Fruit fly (Drosophila melanogaster): Measurements from ENCODE around the gene CG13084.
A peak's percentile ranks its signal among the peaks of the same experiment; 100 is the strongest.

The CG13084 gene

DNA sequence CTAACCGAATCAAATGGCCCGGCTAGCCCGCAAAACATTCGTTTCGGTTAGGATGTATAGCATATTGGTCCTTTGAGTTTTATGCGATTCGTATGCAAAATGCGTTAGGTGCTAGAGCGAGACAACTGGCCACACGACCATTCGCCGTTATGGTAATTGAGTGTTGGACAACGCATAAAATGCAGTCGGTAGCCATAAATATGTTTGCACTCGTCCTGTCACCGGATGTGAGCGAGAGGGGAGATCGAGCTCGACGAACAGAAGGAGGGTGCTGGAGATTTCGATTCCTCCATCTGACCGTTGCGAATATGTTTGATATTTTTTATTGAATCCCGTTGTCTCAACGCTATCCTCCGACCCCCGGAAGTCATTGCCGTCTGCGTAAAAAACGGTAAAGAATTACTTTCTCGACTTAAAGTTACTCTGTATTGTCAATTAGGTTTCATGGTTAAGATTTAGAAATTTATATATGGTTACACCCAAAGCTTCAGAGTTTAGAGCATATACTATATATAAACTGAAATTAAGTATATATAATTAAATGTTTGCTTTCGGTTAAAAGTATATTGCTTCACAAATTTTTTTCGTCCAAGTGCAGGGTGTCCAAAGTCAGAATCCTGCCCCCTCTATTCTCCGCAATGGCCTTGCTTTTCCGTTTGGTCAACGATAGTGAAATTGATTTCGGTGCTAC lies 26.7 kb upstream of the CG13084 start:
- no peak for TF ChIP-seq noc (tag; optimal IDR thresholded peaks at IDR 0.05)

DNA sequence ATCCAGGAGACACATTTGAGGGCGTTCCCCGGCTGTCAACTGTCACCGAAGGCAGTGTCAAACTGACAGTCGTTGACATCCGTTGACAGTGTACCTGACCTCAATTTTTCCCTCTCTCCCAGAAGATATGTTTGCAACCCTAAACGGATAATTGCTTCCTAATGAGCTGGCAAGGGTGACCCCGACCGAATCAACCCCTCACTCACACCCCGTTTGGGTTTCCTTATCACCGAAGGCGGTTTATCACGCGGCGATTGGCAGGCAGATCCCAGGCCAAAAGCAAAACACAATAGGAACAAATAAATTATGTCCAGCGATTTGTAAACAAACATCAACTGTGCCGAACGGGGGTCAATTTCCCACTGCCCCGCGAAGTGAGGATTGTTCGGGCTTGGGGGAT lies 25.3 kb upstream of the CG13084 start:
- TF ChIP-seq noc (tag; optimal IDR thresholded peaks at IDR 0.05): no peak

DNA sequence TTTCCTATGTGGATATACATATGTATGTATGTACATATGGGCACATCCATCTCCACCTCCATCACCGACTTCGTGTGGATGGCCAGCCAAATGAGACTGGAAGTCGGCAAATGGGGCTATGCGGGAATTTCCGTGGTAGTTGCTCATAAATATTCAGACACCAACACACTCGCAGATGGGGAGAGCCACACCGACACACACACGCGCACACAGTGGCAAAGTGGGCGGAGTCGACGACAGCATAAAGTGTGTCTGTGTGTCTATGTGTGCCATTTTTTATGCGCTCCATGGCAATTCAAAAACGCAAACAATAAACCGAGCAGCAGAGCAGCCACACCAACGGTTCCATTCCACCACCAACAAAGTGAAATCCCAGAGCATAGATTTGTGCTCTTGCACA lies 21.8 kb upstream of the CG13084 start:
- no peak for TF ChIP-seq noc (tag; optimal IDR thresholded peaks at IDR 0.05)

DNA sequence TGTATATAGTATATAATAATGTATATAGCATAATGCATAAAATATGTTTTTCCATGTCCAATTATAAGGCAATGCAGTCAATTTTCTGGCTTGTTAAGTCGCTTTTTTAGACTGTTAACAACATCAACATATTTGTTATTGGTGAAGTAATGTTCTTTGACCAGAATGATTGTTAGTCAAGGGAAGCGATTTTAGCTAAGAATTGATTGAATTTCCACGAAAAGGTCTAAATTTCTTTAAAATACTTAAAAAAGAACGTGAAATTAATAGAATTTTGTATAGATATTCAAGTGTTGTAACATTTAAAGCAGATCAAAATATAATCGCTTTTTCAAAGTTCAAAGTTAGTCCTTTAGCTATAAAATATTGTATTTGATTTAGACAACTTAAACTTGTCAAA lies 21.3 kb upstream of the CG13084 start:
- TF ChIP-seq noc (tag; optimal IDR thresholded peaks at IDR 0.05): no peak

DNA sequence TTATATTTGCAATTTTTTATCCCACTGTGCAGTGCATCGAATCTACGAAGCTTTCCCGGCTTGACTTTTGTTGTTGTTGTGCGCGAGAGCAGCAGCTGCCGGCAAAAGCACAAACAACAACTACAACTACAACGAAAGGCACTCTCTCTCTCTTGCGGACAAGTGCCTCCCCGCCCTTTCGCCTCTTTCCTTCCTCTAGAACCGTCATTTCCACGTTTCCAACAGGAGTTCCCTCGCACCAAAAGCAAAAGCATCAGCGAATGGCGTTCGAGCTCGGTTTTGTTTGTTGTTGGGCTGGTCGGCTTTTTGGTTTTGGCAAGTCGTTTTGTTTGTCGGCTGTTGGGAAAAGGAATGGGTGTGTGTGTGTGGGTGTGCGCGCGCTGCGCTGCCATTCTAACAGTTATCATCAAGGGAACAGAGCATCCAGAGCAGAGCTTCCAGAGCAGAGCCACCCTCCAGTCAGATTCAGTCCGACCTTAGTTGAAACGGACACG lies 20.9 kb upstream of the CG13084 start, which contains the start of gene tj:
tj (plus strand) TSS at position 444 of the 494 bp plus-strand sequence.
- TF ChIP-seq noc (tag; optimal IDR thresholded peaks at IDR 0.05): no peak

DNA sequence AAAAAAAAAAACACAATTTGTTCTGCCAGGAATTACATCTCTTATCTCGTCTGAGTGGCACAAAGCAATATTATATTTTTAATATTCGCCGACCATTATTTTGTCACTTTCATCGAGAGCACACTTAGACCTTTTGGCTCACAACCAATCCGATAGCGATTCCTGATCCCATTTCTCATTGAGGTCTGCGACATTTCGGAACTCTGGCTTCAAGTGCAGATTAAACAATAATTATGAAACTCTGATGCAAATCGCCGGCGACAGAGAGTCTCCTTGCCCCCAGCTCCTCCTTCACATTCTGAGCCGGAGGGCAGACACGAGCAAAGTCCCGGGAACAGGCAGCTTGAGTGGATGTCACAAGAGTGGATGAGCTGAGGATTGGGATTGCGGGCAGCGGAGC lies 15.6 kb upstream of the CG13084 start:
- TF ChIP-seq noc (tag; optimal IDR thresholded peaks at IDR 0.05): no peak

DNA sequence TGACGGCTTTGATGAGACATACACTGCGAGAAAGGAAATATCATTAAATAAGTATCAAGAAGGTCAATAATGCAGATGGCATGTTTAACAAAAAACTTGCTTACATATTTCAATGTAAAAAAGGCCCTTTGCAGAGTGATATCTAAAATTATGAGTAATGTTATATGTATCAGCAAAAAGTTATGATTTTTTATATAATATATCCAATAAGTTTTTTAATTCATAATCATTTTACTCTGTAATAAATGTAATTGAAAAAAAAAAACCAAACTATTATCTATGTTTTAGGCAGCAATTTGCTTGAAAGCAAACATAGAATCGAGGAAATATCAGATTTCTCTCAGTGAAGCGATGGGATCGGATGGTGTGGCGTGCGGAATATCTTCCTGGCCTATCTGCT lies 15.0 kb upstream of the CG13084 start:
- TF ChIP-seq noc (tag; optimal IDR thresholded peaks at IDR 0.05): no peak

DNA sequence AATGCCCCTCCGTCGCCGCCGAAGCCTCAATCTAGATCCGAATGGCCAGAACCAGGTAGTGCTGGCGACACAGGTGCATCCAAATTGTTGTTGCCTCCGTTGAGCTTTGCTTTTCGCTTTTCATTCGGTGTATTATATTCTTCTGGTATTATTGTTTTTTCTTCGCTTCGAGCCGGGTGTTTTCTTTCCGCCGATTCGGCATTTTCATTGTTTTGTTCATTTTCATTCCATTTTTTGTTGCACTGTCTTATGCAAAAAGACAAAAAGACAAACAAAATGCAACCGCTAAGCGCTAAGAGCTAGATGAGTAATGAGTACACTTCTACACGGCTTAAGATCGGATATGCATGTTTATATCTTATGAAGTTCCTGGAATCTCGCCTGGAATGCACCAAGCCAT lies 12.5 kb upstream of the CG13084 start:
- TF ChIP-seq noc (tag; optimal IDR thresholded peaks at IDR 0.05): no peak

DNA sequence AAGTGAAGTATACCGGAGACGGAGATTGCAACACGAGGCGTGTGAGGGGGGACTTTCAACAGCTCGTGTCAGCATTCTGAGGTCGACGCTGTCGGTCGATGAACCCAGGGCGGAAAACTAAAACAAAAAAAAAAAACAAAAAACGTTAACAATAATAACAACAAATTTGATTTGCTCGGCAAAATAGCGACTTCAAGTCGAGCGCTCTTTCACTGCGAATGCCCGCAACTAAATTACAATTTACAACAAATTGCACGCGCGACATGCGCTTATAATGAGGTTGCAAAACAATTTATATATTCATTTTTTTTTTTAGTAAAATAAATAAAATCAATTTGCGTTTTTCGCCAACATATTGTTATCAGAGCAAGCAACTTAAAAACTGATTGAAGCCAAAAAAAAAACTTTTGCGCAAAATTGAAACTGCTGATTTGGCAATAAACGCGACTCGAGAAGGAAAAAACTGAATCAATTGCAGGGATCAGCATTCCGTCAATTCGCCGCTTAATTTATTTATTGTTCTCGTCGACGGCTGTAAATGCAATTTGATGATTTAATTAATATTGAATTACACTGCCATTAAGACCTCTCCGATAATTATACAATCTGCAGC lies 11.2 kb upstream of the CG13084 start:
- no peak for TF ChIP-seq noc (tag; optimal IDR thresholded peaks at IDR 0.05)

DNA sequence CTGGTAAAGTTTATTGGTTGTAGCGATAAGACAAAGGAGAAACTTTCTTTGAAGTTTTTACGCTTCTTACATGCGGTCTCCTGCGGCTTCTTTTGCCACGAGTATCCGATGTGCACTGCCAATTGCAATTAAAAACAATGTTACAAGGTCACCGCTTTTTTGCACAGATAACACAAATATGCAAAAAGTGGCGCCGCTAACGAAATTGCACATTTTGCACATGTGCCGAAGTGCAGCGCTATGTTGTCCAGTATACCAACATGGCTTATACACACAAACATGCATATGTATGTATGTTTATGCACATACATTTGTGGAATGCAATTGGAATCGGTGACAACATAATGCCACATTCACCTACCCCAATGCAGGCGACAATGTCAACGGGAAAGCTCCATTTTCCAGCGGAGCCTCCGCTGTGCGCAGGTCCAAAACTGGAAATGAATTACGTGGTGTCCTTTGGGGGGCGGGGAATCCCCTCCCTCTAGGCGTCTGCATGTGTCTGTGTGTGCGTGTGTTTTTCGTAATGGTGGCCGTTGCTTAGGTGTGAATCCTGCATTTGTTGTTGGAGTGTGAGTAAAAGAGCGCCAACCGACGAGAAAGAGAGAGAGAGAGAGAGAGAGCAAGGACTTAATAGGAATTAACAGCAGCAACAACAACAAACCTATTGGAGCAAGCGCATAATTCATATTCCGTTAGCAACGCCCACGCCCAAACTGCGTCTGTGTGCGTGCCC lies 5.3 kb upstream of the CG13084 start:
- no peak for TF ChIP-seq noc (tag; optimal IDR thresholded peaks at IDR 0.05)

DNA sequence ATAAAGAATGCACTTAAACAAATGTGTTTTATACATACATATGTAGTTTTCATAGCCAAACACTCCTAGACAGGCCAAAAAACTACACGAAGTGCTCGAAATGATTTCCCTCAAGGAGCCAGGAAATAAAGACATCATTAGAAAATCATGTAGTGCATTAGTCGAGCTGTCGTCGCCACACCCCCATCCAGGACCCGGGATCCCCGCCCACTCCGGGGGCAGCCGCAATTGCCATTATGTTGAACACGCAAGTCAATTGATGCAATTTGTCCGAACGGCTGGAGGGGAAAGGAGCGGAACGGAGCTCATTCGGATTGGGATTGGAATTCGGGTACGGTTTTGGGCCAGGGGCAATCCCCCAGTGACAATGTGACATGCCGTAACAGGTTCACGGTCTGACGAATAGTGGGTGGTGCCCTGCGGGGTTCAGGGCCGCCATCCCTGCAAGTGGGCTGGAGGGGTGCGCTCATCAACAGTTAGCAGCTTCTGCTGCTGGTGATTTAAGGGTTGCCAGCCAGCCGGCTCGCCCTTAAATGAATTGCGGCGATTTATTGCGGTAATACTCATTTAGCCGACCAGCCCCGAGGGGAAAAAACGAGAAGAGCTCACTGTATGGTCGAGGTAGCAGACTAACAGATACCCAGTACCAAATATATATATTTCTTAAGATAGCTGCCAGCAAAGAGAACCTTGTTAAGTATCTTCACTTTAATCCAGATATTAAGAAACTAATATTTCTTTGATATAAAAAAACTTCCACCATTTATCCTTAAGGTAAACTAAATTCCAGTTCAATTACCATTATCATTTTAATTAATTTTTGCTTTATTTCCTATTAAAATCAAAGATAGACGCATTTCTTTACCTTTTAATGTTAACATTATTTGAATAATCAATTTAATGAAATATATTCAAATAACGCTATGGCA lies 4.1 kb upstream of the CG13084 start:
- no peak for TF ChIP-seq noc (tag; optimal IDR thresholded peaks at IDR 0.05)

DNA sequence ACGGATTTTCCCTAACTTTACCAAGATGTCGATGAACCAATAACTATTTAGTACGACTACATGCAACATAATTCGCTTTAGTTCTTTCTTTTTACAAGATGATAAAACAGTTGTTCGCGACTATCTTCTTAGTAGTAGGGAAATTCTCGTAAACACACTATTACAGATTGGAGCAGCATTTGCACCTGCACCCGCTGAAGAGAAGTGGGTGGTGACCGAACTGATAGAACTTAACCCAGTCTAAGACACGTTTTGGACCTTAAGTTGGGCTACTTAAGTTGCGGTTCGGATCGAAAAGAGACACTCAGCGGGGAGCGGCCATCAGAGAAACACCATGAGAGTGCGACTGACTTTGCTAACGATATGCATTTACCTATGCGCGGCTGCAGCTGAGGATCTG lies 2.5 kb downstream of the CG13084 start, which contains the start of gene CG13083:
CG13083 (plus strand) TSS at position 301 of the 400 bp plus-strand sequence.
- no peak for TF ChIP-seq noc (tag; optimal IDR thresholded peaks at IDR 0.05)

DNA sequence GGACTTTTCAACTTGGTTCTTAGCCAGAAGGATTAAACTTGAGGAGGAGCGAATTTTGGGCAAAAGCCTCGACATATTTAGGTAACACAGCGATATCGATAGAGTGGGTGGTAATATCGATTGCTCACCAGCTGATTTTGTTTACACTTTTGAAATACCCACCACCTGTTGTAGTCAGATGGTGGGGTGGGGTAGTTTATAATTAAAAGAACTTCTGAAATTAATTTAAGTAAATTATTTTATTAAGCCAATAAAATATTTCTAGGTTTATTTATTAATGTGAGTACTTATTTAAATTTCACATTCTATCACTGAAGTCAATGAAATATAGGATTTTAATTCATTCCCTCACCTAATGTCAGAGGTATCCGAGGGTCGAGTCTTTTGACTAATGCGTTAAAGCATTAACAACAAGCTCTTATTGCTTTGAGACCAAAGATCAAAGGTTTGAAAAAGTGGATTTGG lies 5.3 kb downstream of the CG13084 start, which contains the start of the genes CG10194 and CG18094:
CG10194 (minus strand) TSS at position 108 of the 465 bp plus-strand sequence.
CG18094 (plus strand) TSS at position 266 of the 465 bp plus-strand sequence.
- peak; percentile 80 for TF ChIP-seq noc (tag; optimal IDR thresholded peaks at IDR 0.05)

DNA sequence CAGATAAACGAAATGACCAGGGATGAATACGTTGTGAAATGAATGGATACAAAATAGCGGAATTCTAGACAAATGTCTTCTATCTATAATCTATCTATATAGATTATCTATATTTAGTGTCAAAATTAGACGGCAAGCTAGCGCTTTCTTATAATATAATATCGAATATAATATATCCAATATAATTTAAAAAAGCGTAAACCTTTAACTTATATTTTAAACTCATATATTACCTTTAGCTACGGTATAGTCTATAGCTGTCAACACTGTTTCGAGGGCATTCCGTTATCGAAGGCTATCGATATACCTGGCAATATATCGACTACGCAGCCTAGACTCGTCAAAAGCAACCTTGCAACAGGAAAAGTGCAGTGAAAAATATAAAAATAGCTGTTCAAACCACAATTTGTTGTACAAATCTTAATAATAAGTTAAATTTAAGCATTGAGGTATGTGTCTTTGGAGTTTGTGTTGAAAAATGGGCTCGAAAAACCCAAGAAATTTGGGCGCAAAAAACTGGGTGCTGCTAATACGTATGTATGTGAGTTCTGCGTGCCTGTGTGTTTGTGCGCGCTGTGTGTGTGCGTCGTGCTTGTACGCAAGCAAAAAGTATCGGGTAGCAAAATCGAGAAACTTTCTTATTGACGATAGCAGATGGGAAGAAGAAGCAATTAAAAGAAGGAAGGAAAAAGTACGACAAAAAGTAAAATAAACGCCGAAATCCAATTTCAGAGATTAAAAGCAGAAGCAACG lies 8.4 kb downstream of the CG13084 start, which contains the start of the genes swm and Ctu2:
swm (plus strand) TSS at position 318 of the 753 bp plus-strand sequence.
Ctu2 (minus strand) TSS at position 320 of the 753 bp plus-strand sequence.
- peak; percentile 87 for TF ChIP-seq noc (tag; optimal IDR thresholded peaks at IDR 0.05)

Measured in whole organism, larva.